Worm (Caenorhabditis elegans) whole organism, L1 larva: ENCODE data around the gene fbxa-29.

Experiments
- ceh-90 ChIP-seq: sonication (generic microtip); optimal IDR thresholded peaks from 2 replicates; lab custom pipeline; 2016; ENCODE audit warnings: missing genetic modification characterization, missing compliant biosample characterization
- isw-1 ChIP-seq: fragments of 200-800 bp; sonication (Bioruptor generic); IDR thresholded peaks from 2 replicates; pipeline ENCODE4 v1.3.6; 2022; ENCODE audit warnings: missing genetic modification characterization, missing compliant biosample characterization
- nhr-77 ChIP-seq: fragments of 150-350 bp; optimal IDR thresholded peaks from 2 replicates; lab custom pipeline; 2014; ENCODE audit warnings: missing biosample characterization, missing genetic modification characterization
- nhr-90 ChIP-seq: sonication (generic microtip); optimal IDR thresholded peaks from 2 replicates; lab custom pipeline; 2016; ENCODE audit warnings: mild to moderate bottlenecking, missing genetic modification characterization, missing compliant biosample characterization; ENCODE audit not compliant: poor library complexity
- skn-1 ChIP-seq: fragments of 150-350 bp; optimal IDR thresholded peaks from 2 replicates; lab custom pipeline; 2014; ENCODE audit warnings: missing biosample characterization, missing genetic modification characterization
- vab-15 ChIP-seq: sonication (generic microtip); optimal IDR thresholded peaks from 2 replicates; lab custom pipeline; 2017; ENCODE audit warnings: missing genotype, mild to moderate bottlenecking, missing genetic modification characterization, missing compliant biosample characterization

DNA sequence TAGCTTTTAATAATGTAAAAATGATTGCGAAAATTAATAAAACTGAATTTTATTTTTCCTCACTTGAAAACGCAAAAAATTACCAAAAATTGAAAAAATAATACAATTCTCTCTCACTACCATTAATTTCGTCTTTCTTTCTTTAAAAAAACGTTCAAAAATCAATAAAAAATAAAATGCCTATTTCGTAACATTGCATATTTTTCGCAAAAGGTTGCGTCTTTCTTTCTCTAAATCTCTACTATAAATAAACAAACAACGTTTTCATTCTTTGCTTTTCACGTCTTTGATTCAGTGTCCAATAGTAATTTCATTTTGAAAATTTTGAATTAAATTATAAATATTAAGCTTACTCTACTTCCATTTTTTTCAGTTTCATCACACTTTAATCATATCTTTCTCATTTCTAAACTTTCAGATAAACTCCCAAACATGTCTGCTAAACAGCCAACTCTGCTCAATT is 11.1 kb upstream of the fbxa-29 start, which contains the start of gene fbxa-37:
- TF ChIP-seq ceh-90 (tag; lab: Kevin White, UChicago) (no peak), nhr-90 (tag; lab: Kevin White, UChicago) (no peak), skn-1 (tag; lab: Kevin White, UChicago) (peak; percentile 61), isw-1 (no peak), vab-15 (no peak), nhr-77 (tag; lab: Kevin White, UChicago) (no peak)
